Worm (Caenorhabditis elegans) whole organism, early embryonic: ENCODE measurements around the gene nrde-2.

ENCODE experiments used
- B0310.2 ChIP-seq: sonication (generic microtip); optimal IDR thresholded peaks from 2 replicates; lab custom pipeline; 2016; ENCODE audit warnings: mild to moderate bottlenecking, missing genetic modification characterization, missing compliant biosample characterization
- F13C5.2 ChIP-seq: sonication (generic microtip); optimal IDR thresholded peaks from 2 replicates; lab custom pipeline; 2017; ENCODE audit warnings: mild to moderate bottlenecking, missing genetic modification characterization, inconsistent platforms, missing compliant biosample characterization
- aly-1 ChIP-seq: sonication (generic microtip); optimal IDR thresholded peaks from 2 replicates; lab custom pipeline; 2016; ENCODE audit warnings: missing genetic modification characterization, missing compliant biosample characterization
- ama-1 ChIP-seq: fragments of 150-350 bp; optimal IDR thresholded peaks from 2 replicates; lab custom pipeline; 2014
- ceh-13 ChIP-seq: fragments of 200-800 bp; sonication (Bioruptor generic); optimal IDR thresholded peaks from 2 replicates; lab custom pipeline; 2018; ENCODE audit warnings: mild to moderate bottlenecking, missing genetic modification characterization, missing compliant biosample characterization
- ceh-36 ChIP-seq: sonication (generic microtip); optimal IDR thresholded peaks from 2 replicates; lab custom pipeline; 2016; ENCODE audit warnings: missing genetic modification characterization, inconsistent platforms, missing compliant biosample characterization
- ets-7 ChIP-seq: sonication (generic microtip); optimal IDR thresholded peaks from 2 replicates; lab custom pipeline; 2016; ENCODE audit warnings: missing genotype, missing genetic modification characterization, missing compliant biosample characterization
- flt-1 ChIP-seq: fragments of 200-800 bp; sonication (Bioruptor generic); IDR thresholded peaks from 2 replicates; pipeline ENCODE4 v1.3.6; 2022; ENCODE audit warnings: missing genetic modification characterization, missing compliant biosample characterization
- hmbx-1 ChIP-seq: sonication (generic microtip); optimal IDR thresholded peaks from 2 replicates; lab custom pipeline; 2016; ENCODE audit warnings: mild to moderate bottlenecking, missing genetic modification characterization, missing compliant biosample characterization
- hmg-4 ChIP-seq: fragments of 200-800 bp; sonication (Bioruptor generic); optimal IDR thresholded peaks from 2 replicates; lab custom pipeline; 2018; ENCODE audit warnings: mild to moderate bottlenecking, missing genetic modification characterization, missing compliant biosample characterization
- hnd-1 ChIP-seq: sonication (generic microtip); optimal IDR thresholded peaks from 2 replicates; lab custom pipeline; 2016; ENCODE audit warnings: missing genetic modification characterization, missing compliant biosample characterization
- pes-1 ChIP-seq: fragments of 200-800 bp; sonication (Bioruptor generic); IDR thresholded peaks from 2 replicates; pipeline ENCODE4 v1.3.6; 2022; ENCODE audit warnings: missing genetic modification reagents, missing genetic modification characterization, missing compliant biosample characterization
- scrt-1 ChIP-seq: fragments of 200-800 bp; sonication (Bioruptor generic); IDR thresholded peaks from 2 replicates; pipeline ENCODE4 v1.3.6; 2022; ENCODE audit warnings: missing genetic modification characterization, missing compliant biosample characterization
- sea-1 ChIP-seq: fragments of 200-800 bp; sonication (Bioruptor generic); conservative IDR thresholded peaks from 2 replicates; pipeline ENCODE4 v1.3.6; 2022; ENCODE audit warnings: missing genetic modification characterization, missing compliant biosample characterization
- tbx-11 ChIP-seq: fragments of 200-800 bp; sonication (Bioruptor generic); IDR thresholded peaks from 2 replicates; pipeline ENCODE4 v1.3.6; 2022; ENCODE audit warnings: missing genetic modification characterization, missing compliant biosample characterization
- tbx-37 ChIP-seq: fragments of 200-800 bp; sonication (Bioruptor generic); conservative IDR thresholded peaks from 2 replicates; pipeline ENCODE4 v1.3.6; 2022; ENCODE audit warnings: missing genetic modification reagents, missing genetic modification characterization, missing compliant biosample characterization
- tra-4 ChIP-seq: sonication (generic microtip); optimal IDR thresholded peaks from 2 replicates; lab custom pipeline; 2017; ENCODE audit warnings: missing genetic modification characterization, missing compliant biosample characterization

The nrde-2 gene

ce11 chrII:10242294-10242693 is 5.1 kb downstream of the nrde-2 start, which contains the start of gene mrps-14:
Gene mrps-14, minus strand, starts transcription at chrII:10242490.
- no peak for TF ChIP-seq flt-1 (GFP tag; lab: Robert Waterston, UW)
- no peak for TF ChIP-seq tra-4 (tag; lab: Kevin White, UChicago)
- TF ChIP-seq hmbx-1, result no peak
- TF ChIP-seq ceh-36, result no peak
- no peak for TF ChIP-seq tbx-37 (GFP tag; lab: Robert Waterston, UW)
- TF ChIP-seq ama-1 (lab: Kevin White, UChicago), result no peak
- TF ChIP-seq hmg-4 (GFP tag; lab: Kevin White, UChicago), result no peak
- no peak for TF ChIP-seq sea-1 (GFP tag; lab: Robert Waterston, UW)
- no peak for TF ChIP-seq scrt-1 (GFP tag; lab: Robert Waterston, UW)
- TF ChIP-seq pes-1, result no peak
- no peak for TF ChIP-seq B0310.2 (tag; lab: Kevin White, UChicago)
- TF ChIP-seq tbx-11 (GFP tag; lab: Robert Waterston, UW), result no peak
- TF ChIP-seq hnd-1, result no peak
- TF ChIP-seq F13C5.2 (tag; lab: Kevin White, UChicago), result no peak
- TF ChIP-seq ets-7 (tag; lab: Kevin White, UChicago), result no peak

- TF ChIP-seq B0310.2 (tag; lab: Kevin White, UChicago) (no peak), aly-1 (tag; lab: Kevin White, UChicago) (no peak)
These were observed 7.8 kb downstream of the nrde-2 start, which contains the start of gene mec-15 for ce11 chrII:10239595-10239994. Gene mec-15, minus strand, starts transcription at chrII:10239695.

ce11 chrII:10234398-10234797 is 13.0 kb downstream of the nrde-2 start, which contains the start of gene ubxn-5:
Gene ubxn-5, minus strand, starts transcription at chrII:10234498.
- TF ChIP-seq ets-7 (tag; lab: Kevin White, UChicago) (no peak), flt-1 (GFP tag; lab: Robert Waterston, UW) (no peak), tbx-37 (GFP tag; lab: Robert Waterston, UW) (no peak), scrt-1 (GFP tag; lab: Robert Waterston, UW) (no peak), tra-4 (tag; lab: Kevin White, UChicago) (no peak), hnd-1 (no peak), sea-1 (GFP tag; lab: Robert Waterston, UW) (no peak), aly-1 (tag; lab: Kevin White, UChicago) (no peak)

- TF ChIP-seq F13C5.2 (tag; lab: Kevin White, UChicago), result no peak
- no peak for TF ChIP-seq tbx-37 (GFP tag; lab: Robert Waterston, UW)
- no peak for TF ChIP-seq tra-4 (tag; lab: Kevin White, UChicago)
- TF ChIP-seq pes-1, result no peak
- TF ChIP-seq B0310.2 (tag; lab: Kevin White, UChicago), result no peak
- TF ChIP-seq tbx-11 (GFP tag; lab: Robert Waterston, UW), result no peak
- TF ChIP-seq aly-1 (tag; lab: Kevin White, UChicago), result no peak
- no peak for TF ChIP-seq ets-7 (tag; lab: Kevin White, UChicago)
These were observed 15.6 kb downstream of the nrde-2 start for ce11 chrII:10231874-10232273.

ce11 chrII:10230972-10231371 is 16.5 kb downstream of the nrde-2 start, which contains the start of gene T01E8.8:
Gene T01E8.8, plus strand, starts transcription at chrII:10231272.
- TF ChIP-seq pes-1 (no peak), hmbx-1 (no peak), aly-1 (tag; lab: Kevin White, UChicago) (no peak), tra-4 (tag; lab: Kevin White, UChicago) (no peak), scrt-1 (GFP tag; lab: Robert Waterston, UW) (no peak), tbx-37 (GFP tag; lab: Robert Waterston, UW) (no peak), tbx-11 (GFP tag; lab: Robert Waterston, UW) (no peak), hmg-4 (GFP tag; lab: Kevin White, UChicago) (no peak)

DNA sequence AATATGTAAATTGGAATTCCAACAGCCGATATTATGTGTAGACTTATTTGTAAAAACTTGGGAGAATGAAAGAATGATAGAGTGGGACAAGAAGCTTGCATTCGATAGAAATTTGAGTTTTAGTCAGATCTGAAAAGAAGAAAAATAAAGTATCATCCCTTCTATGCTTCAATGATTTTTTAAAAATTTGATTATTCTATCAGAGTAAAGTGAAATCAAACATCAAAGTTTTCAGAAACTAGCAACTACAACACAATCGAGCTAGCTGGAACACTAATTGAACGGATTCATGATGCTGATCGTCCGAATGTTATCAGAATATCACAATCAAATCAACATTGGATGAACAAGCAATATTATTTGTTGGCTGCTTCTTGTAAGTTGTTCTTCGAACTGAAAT is 20.4 kb downstream of the nrde-2 start, which contains the start of gene srh-135:
TSS of gene srh-135 (minus strand) at position 101 of the 400 bp plus-strand sequence.
- TF ChIP-seq sea-1 (GFP tag; lab: Robert Waterston, UW) (no peak), flt-1 (GFP tag; lab: Robert Waterston, UW) (no peak), hnd-1 (no peak), ets-7 (tag; lab: Kevin White, UChicago) (no peak), F13C5.2 (tag; lab: Kevin White, UChicago) (no peak), tbx-11 (GFP tag; lab: Robert Waterston, UW) (no peak), pes-1 (no peak), ceh-13 (GFP tag; lab: Kevin White, UChicago) (no peak), ceh-36 (no peak), ama-1 (lab: Kevin White, UChicago) (no peak), hmbx-1 (no peak), B0310.2 (tag; lab: Kevin White, UChicago) (no peak), aly-1 (tag; lab: Kevin White, UChicago) (no peak), tbx-37 (GFP tag; lab: Robert Waterston, UW) (no peak), tra-4 (tag; lab: Kevin White, UChicago) (no peak)

ce11 chrII:10222577-10222976 is 24.9 kb downstream of the nrde-2 start, which contains the start of gene plc-3:
Gene plc-3, plus strand, starts transcription at chrII:10222877.
- TF ChIP-seq tbx-11 (GFP tag; lab: Robert Waterston, UW) (no peak), tra-4 (tag; lab: Kevin White, UChicago) (no peak), B0310.2 (tag; lab: Kevin White, UChicago) (no peak), hmg-4 (GFP tag; lab: Kevin White, UChicago) (no peak), ceh-13 (GFP tag; lab: Kevin White, UChicago) (no peak), aly-1 (tag; lab: Kevin White, UChicago) (no peak), scrt-1 (GFP tag; lab: Robert Waterston, UW) (no peak), hnd-1 (no peak), ceh-36 (no peak), F13C5.2 (tag; lab: Kevin White, UChicago) (no peak), ama-1 (lab: Kevin White, UChicago) (no peak), hmbx-1 (no peak), tbx-37 (GFP tag; lab: Robert Waterston, UW) (no peak), sea-1 (GFP tag; lab: Robert Waterston, UW) (no peak), ets-7 (tag; lab: Kevin White, UChicago) (no peak), pes-1 (no peak)
